Fruit fly (Drosophila melanogaster) whole organism, pupa: ENCODE results near the gene ppk31.
A peak's percentile ranks its signal among the peaks of the same experiment; 100 is the strongest.

Experiments
- CG10348 ChIP-seq: fragments of 200-800 bp; sonication (Bioruptor generic); IDR thresholded peaks from 2 replicates; pipeline ENCODE4 v1.3.6; 2022; ENCODE audit warnings: missing biosample characterization, missing genetic modification characterization
- CG12605 ChIP-seq: fragments of 200-800 bp; sonication (Bioruptor generic); IDR thresholded peaks from 2 replicates; pipeline ENCODE4 v1.3.6; 2022; ENCODE audit warnings: missing biosample characterization, missing genetic modification characterization
- CG13204 ChIP-seq: fragments of 200-800 bp; sonication (Bioruptor generic); optimal IDR thresholded peaks from 2 replicates; lab custom pipeline; 2018; ENCODE audit warnings: missing biosample characterization, mild to moderate bottlenecking, missing genetic modification characterization, moderate library complexity
- CG14655 ChIP-seq: fragments of 200-800 bp; sonication (Bioruptor generic); optimal IDR thresholded peaks from 3 replicates; lab custom pipeline; 2017; ENCODE audit warnings: mild to moderate bottlenecking, missing biosample characterization, missing genetic modification reagents, missing genetic modification characterization
- CG15710 ChIP-seq: fragments of 200-800 bp; sonication (Bioruptor generic); optimal IDR thresholded peaks from 2 replicates; lab custom pipeline; 2018; ENCODE audit warnings: missing biosample characterization, mild to moderate bottlenecking, missing genetic modification characterization, moderate library complexity
- CG17806 ChIP-seq: fragments of 200-800 bp; sonication (Bioruptor generic); optimal IDR thresholded peaks from 2 replicates; lab custom pipeline; 2018; ENCODE audit warnings: missing biosample characterization, mild to moderate bottlenecking, missing genetic modification characterization, moderate library complexity
- CG32121 ChIP-seq: fragments of 200-800 bp; sonication (Bioruptor generic); IDR thresholded peaks from 2 replicates; pipeline ENCODE4 v1.3.6; 2022; ENCODE audit warnings: missing biosample characterization, missing genetic modification characterization
- CG34367 ChIP-seq: fragments of 200-800 bp; sonication (Bioruptor generic); optimal IDR thresholded peaks from 2 replicates; lab custom pipeline; 2018; ENCODE audit warnings: missing biosample characterization, mild to moderate bottlenecking, missing genetic modification characterization
- CG4496 ChIP-seq: fragments of 200-800 bp; sonication (Bioruptor generic); IDR thresholded peaks from 3 replicates; pipeline ENCODE4 v1.3.6; 2022; ENCODE audit warnings: missing biosample characterization, missing genetic modification characterization
- CG8159 ChIP-seq: fragments of 200-800 bp; sonication (Bioruptor generic); optimal IDR thresholded peaks from 3 replicates; lab custom pipeline; 2018; ENCODE audit warnings: missing biosample characterization, mild to moderate bottlenecking, missing genetic modification characterization, moderate library complexity
- CG8301 ChIP-seq: fragments of 200-800 bp; sonication (Bioruptor generic); optimal IDR thresholded peaks from 2 replicates; lab custom pipeline; 2018; ENCODE audit warnings: missing biosample characterization, mild to moderate bottlenecking, missing genetic modification characterization
- CG9948 ChIP-seq: fragments of 200-800 bp; sonication (Bioruptor generic); optimal IDR thresholded peaks from 2 replicates; lab custom pipeline; 2018; ENCODE audit warnings: missing biosample characterization, mild to moderate bottlenecking, missing genetic modification characterization, moderate library complexity
- D1 ChIP-seq: fragments of 200-800 bp; sonication (Bioruptor generic); optimal IDR thresholded peaks from 2 replicates; lab custom pipeline; 2018; ENCODE audit warnings: missing biosample characterization, mild to moderate bottlenecking, missing genetic modification characterization, moderate library complexity
- EcR ChIP-seq: fragments of 200-800 bp; sonication (Bioruptor generic); optimal IDR thresholded peaks from 3 replicates; lab custom pipeline; 2019; ENCODE audit warnings: missing biosample characterization, missing genetic modification characterization, mild to moderate bottlenecking, moderate library complexity, missing genetic modification reagents
- Ets98B ChIP-seq: fragments of 200-800 bp; sonication (Bioruptor generic); IDR thresholded peaks from 2 replicates; pipeline ENCODE4 v1.3.6; 2022; ENCODE audit warnings: missing biosample characterization, missing genetic modification characterization
- Pif1A ChIP-seq: fragments of 200-800 bp; sonication (Bioruptor generic); optimal IDR thresholded peaks from 3 replicates; lab custom pipeline; 2016; ENCODE audit warnings: missing biosample characterization, missing genetic modification characterization
- Pif1B ChIP-seq: fragments of 200-800 bp; sonication (Bioruptor generic); optimal IDR thresholded peaks from 3 replicates; lab custom pipeline; 2016; ENCODE audit warnings: missing biosample characterization, missing genetic modification characterization
- Snoo ChIP-seq: fragments of 200-800 bp; sonication (Bioruptor generic); optimal IDR thresholded peaks from 3 replicates; lab custom pipeline; 2017; ENCODE audit warnings: missing biosample characterization, mild to moderate bottlenecking, missing genetic modification characterization, inconsistent platforms
- fd96Ca ChIP-seq: fragments of 200-800 bp; sonication (Bioruptor generic); IDR thresholded peaks from 3 replicates; pipeline ENCODE4 v1.3.6; 2022; ENCODE audit warnings: missing biosample characterization, missing genetic modification characterization
- gl ChIP-seq: fragments of 200-800 bp; sonication (Bioruptor generic); optimal IDR thresholded peaks from 2 replicates; lab custom pipeline; 2018; ENCODE audit warnings: missing biosample characterization, mild to moderate bottlenecking, missing genetic modification characterization
- rn ChIP-seq: fragments of 200-800 bp; sonication (Bioruptor generic); IDR thresholded peaks from 2 replicates; pipeline ENCODE4 v1.3.6; 2022; ENCODE audit warnings: missing biosample characterization, missing genetic modification characterization

Gene ppk31

dm6 chr3R:27148812-27149769, 13.8 kb upstream of the ppk31 start:
- no peak for TF ChIP-seq fd96Ca
- TF ChIP-seq CG8159 = no peak
- TF ChIP-seq CG4496 = no peak
- no peak for TF ChIP-seq CG34367
- TF ChIP-seq CG9948 = no peak
- TF ChIP-seq CG17806 (tag; lab: Kevin White, UChicago) = no peak
- no peak for TF ChIP-seq D1 (tag; lab: Kevin White, UChicago)
- no peak for TF ChIP-seq CG10348 (GFP tag; lab: Robert Waterston, UW)
- TF ChIP-seq CG32121 (GFP tag; lab: Robert Waterston, UW) = no peak
- no peak for TF ChIP-seq Pif1B (GFP tag; lab: Kevin White, UChicago)
- no peak for TF ChIP-seq gl (tag; lab: Kevin White, UChicago)
- TF ChIP-seq Pif1A (GFP tag; lab: Kevin White, UChicago) = no peak
- no peak for TF ChIP-seq EcR (GFP tag; lab: Kevin White, UChicago)
- TF ChIP-seq, all 21 proteins: peak for 0

dm6 chr3R:27149884-27150676, 12.8 kb upstream of the ppk31 start:
- peak; percentile 26 for TF ChIP-seq CG13204 (GFP tag; lab: Kevin White, UChicago)
- TF ChIP-seq CG14655 = peak; percentile 11
- no peak for TF ChIP-seq CG4496
- peak; percentile 4 for TF ChIP-seq EcR (GFP tag; lab: Kevin White, UChicago)

dm6 chr3R:27150685-27151515, 12.0 kb upstream of the ppk31 start, which contains the start of gene CG6051:
CG6051 (minus strand) TSS chr3R:27151069.
- TF ChIP-seq rn (GFP tag; lab: Robert Waterston, UW) (no peak), Snoo (tag; lab: Kevin White, UChicago) (peak; percentile 39), Pif1B (GFP tag; lab: Kevin White, UChicago) (peak; percentile 4), EcR (GFP tag; lab: Kevin White, UChicago) (no peak), CG34367 (no peak), CG14655 (peak; percentile 6), CG8159 (peak; percentile 44), CG17806 (tag; lab: Kevin White, UChicago) (peak; percentile 24), fd96Ca (no peak), CG8301 (peak; percentile 24), CG9948 (peak; percentile 6), CG12605 (GFP tag; lab: Robert Waterston, UW) (no peak)

- TF ChIP-seq CG4496 = peak; percentile 45; the same call in 2 of the 3 replicates
- no peak for TF ChIP-seq D1 (tag; lab: Kevin White, UChicago)
- TF ChIP-seq gl (tag; lab: Kevin White, UChicago) = no peak
- no peak for TF ChIP-seq rn (GFP tag; lab: Robert Waterston, UW)
Observed at dm6 chr3R:27151516-27151823, 11.5 kb upstream of the ppk31 start, which contains the start of gene Men-b. Men-b (plus strand) TSS chr3R:27151662.

- no peak for TF ChIP-seq fd96Ca
- peak; percentile 56; the same call in 1 of the 2 replicates for TF ChIP-seq CG32121 (GFP tag; lab: Robert Waterston, UW)
- peak; percentile 49 for TF ChIP-seq CG14655
- peak; percentile 65 for TF ChIP-seq EcR (GFP tag; lab: Kevin White, UChicago)
- TF ChIP-seq gl (tag; lab: Kevin White, UChicago) = no peak
- TF ChIP-seq Pif1B (GFP tag; lab: Kevin White, UChicago) = peak; percentile 34
- TF ChIP-seq CG15710 (tag; lab: Kevin White, UChicago) = no peak
- TF ChIP-seq Snoo (tag; lab: Kevin White, UChicago) = peak; percentile 50
- TF ChIP-seq Pif1A (GFP tag; lab: Kevin White, UChicago) = peak; percentile 50
- peak; percentile 55 for TF ChIP-seq CG8301
- peak; percentile 10 for TF ChIP-seq CG9948
- no peak for TF ChIP-seq CG13204 (GFP tag; lab: Kevin White, UChicago)
- peak; percentile 37 for TF ChIP-seq CG8159
- TF ChIP-seq Ets98B (GFP tag; lab: Robert Waterston, UW) = peak; percentile 37; the same call in 1 of the 2 replicates
- peak; percentile 34 for TF ChIP-seq CG17806 (tag; lab: Kevin White, UChicago)
- TF ChIP-seq CG34367 = no peak
Observed at dm6 chr3R:27152129-27152968, 10.6 kb upstream of the ppk31 start.
